Worm (Caenorhabditis elegans) whole organism, young adult: ENCODE results near the gene prmt-4.

ENCODE experiments used
- ama-1 ChIP-seq, 3 experiments: fragments of 150-350 bp in 1 of 3; sonication (generic microtip) in 2 of 3; optimal IDR thresholded peaks; 2 replicates each; lab custom pipeline; 2014 to 2018; ENCODE audit warnings: missing biosample characterization in 2 of 3, missing genetic modification characterization in 2 of 3, missing genetic modification reagents in 2 of 3
- efl-1 ChIP-seq: fragments of 150-350 bp; optimal IDR thresholded peaks from 2 replicates; lab custom pipeline; 2014; ENCODE audit warnings: missing biosample characterization, missing genetic modification reagents, missing genetic modification characterization
- ekl-4 ChIP-seq: fragments of 200-800 bp; sonication (Bioruptor generic); IDR thresholded peaks from 2 replicates; pipeline ENCODE4 v1.3.6; 2022; ENCODE audit warnings: missing genetic modification reagents, missing genetic modification characterization, missing compliant biosample characterization
- let-526 ChIP-seq: fragments of 200-800 bp; sonication (Bioruptor generic); IDR thresholded peaks from 2 replicates; pipeline ENCODE4 v1.3.6; 2022; ENCODE audit warnings: missing genetic modification reagents, missing genetic modification characterization, missing compliant biosample characterization
- lsl-1 ChIP-seq: fragments of 200-800 bp; sonication (Bioruptor generic); optimal IDR thresholded peaks from 2 replicates; lab custom pipeline; 2018; ENCODE audit warnings: mild to moderate bottlenecking, missing genetic modification characterization, moderate library complexity, missing compliant biosample characterization
- madf-3 ChIP-seq: fragments of 200-800 bp; sonication (Bioruptor generic); IDR thresholded peaks from 2 replicates; pipeline ENCODE4 v1.3.6; 2022; ENCODE audit warnings: missing genetic modification reagents, missing genetic modification characterization, missing compliant biosample characterization
- nhr-179 ChIP-seq: sonication (generic microtip); optimal IDR thresholded peaks from 2 replicates; lab custom pipeline; 2016; ENCODE audit warnings: mild to moderate bottlenecking, missing genetic modification characterization, missing compliant biosample characterization
- nhr-90 ChIP-seq: sonication (generic microtip); optimal IDR thresholded peaks from 2 replicates; lab custom pipeline; 2016; ENCODE audit warnings: missing genotype, mild to moderate bottlenecking, missing genetic modification characterization, missing compliant biosample characterization
- zfh-2 ChIP-seq: fragments of 200-800 bp; sonication (Bioruptor generic); conservative IDR thresholded peaks from 2 replicates; pipeline ENCODE4 v1.3.6; 2022; ENCODE audit warnings: missing genetic modification reagents, missing genetic modification characterization, missing compliant biosample characterization

DNA sequence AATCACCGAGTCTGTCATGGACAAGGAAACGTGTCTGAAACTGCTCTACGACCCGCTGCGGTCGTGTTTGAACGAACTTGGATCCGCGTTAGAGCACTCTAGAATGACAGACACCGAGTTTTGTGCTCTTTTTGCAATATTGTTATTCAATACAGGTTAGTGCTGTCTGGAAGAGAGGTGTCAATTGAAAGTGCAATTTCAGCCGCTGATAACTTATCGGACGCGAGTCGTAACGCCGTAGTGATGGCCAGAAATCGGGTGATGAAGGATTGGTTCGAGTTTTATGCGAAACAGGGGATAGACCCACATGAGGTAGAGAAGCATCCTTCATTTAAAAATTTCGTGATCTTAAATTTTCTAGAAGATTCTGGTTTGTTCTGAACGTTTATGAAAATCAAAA lies 28.4 kb upstream of the prmt-4 start:
- TF ChIP-seq ekl-4 (no peak), madf-3 (GFP tag; lab: Robert Waterston, UW) (no peak), ama-1 (optimal IDR thresholded peaks at IDR 0.05; lab: Kevin White, UChicago) (no peak), ama-1 (GFP tag; optimal IDR thresholded peaks at IDR 0.05; lab: Kevin White, UChicago) (no peak), efl-1 (GFP tag; lab: Kevin White, UChicago) (no peak), let-526 (GFP tag; lab: Robert Waterston, UW) (no peak), zfh-2 (GFP tag; lab: Robert Waterston, UW) (no peak), nhr-90 (tag; lab: Kevin White, UChicago) (no peak), lsl-1 (no peak), nhr-179 (tag; lab: Kevin White, UChicago) (no peak)
